Worm (Caenorhabditis elegans): ENCODE results near the gene eak-4.

DNA sequence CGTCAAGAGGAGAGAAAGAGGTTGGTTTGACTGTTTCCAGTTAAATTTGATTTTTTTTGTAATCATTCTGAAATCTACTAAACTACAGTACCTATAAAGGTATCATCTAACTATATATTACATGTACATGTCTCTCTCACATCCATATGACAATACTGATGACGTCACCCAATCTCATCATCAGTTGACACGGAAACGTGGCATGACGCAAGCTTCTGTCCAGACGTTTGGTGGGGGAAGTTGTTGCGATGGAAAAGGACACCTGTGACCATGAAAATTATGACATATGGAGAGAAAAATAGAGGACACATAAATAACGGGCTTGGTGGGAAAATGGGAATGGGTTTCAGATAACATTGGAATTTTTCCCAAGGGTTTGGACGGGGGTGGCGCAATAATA lies 23.7 kb upstream of the eak-4 start:
- TF ChIP-seq ama-1 (optimal IDR thresholded peaks at IDR 0.05) = no peak
- TF ChIP-seq ama-1 (GFP tag; optimal IDR thresholded peaks at IDR 0.05) = no peak
- TF ChIP-seq akir-1 (GFP tag; optimal IDR thresholded peaks at IDR 0.05) = no peak
- no peak for TF ChIP-seq aptf-2 (GFP tag; conservative IDR thresholded peaks at IDR 0.05)
- no peak for TF ChIP-seq bed-1 (GFP tag; IDR thresholded peaks at IDR 0.05)
- TF ChIP-seq hmg-20 (GFP tag; IDR thresholded peaks at IDR 0.05) = no peak
- TF ChIP-seq unc-62 (GFP tag; optimal IDR thresholded peaks at IDR 0.05) = no peak
- TF ChIP-seq K11D2.4 (GFP tag; IDR thresholded peaks at IDR 0.05) = no peak
- no peak for TF ChIP-seq hmg-1.2 (GFP tag; IDR thresholded peaks at IDR 0.05)

Measured in whole organism, young adult.